Worm (Caenorhabditis elegans) whole organism, L2 larva: ENCODE data around the gene F40F8.4.

Experiments used
- R02D3.7 ChIP-seq: fragments of 150-350 bp; optimal IDR thresholded peaks from 2 replicates; lab custom pipeline; 2014; ENCODE audit warnings: missing biosample characterization, missing genetic modification characterization
- ama-1 ChIP-seq: fragments of 150-350 bp; optimal IDR thresholded peaks from 2 replicates; lab custom pipeline; 2018; ENCODE audit warnings: inconsistent platforms
- blmp-1 ChIP-seq: sonication (generic microtip); optimal IDR thresholded peaks from 2 replicates; lab custom pipeline; 2017; ENCODE audit warnings: missing genetic modification characterization, mild to moderate bottlenecking, missing compliant biosample characterization, antibody characterized with exemption, moderate library complexity; ENCODE audit not compliant: insufficient read depth
- egl-27 ChIP-seq: sonication (generic microtip); optimal IDR thresholded peaks from 3 replicates; lab custom pipeline; 2017; ENCODE audit warnings: missing biosample characterization, missing genetic modification reagents, missing genetic modification characterization
- elt-1 ChIP-seq: fragments of 150-350 bp; optimal IDR thresholded peaks from 2 replicates; lab custom pipeline; 2014; ENCODE audit warnings: missing biosample characterization, missing genetic modification characterization
- fos-1 ChIP-seq: fragments of 150-350 bp; optimal IDR thresholded peaks from 2 replicates; lab custom pipeline; 2014; ENCODE audit warnings: missing biosample characterization, missing genetic modification characterization
- lin-39 ChIP-seq: fragments of 150-350 bp; optimal IDR thresholded peaks from 2 replicates; lab custom pipeline; 2014; ENCODE audit warnings: missing biosample characterization, missing genetic modification reagents, missing genetic modification characterization
- mdl-1 ChIP-seq, 2 experiments: fragments of 150-350 bp in 1 of 2; sonication (generic microtip) in 1 of 2; optimal IDR thresholded peaks; 2 replicates each; lab custom pipeline; 2017; ENCODE audit warnings: missing biosample characterization in 2 of 2, missing genetic modification characterization in 2 of 2
- nhr-23 ChIP-seq: fragments of 150-350 bp; optimal IDR thresholded peaks from 2 replicates; lab custom pipeline; 2014; ENCODE audit warnings: missing biosample characterization, missing genetic modification reagents, missing genetic modification characterization
- nhr-237 ChIP-seq: fragments of 150-350 bp; optimal IDR thresholded peaks from 2 replicates; lab custom pipeline; 2014; ENCODE audit warnings: missing biosample characterization, missing genetic modification characterization
- snpc-4 ChIP-seq: fragments of 150-350 bp; optimal IDR thresholded peaks from 2 replicates; lab custom pipeline; 2014; ENCODE audit warnings: missing biosample characterization, missing genetic modification characterization
- unc-39 ChIP-seq: fragments of 150-350 bp; optimal IDR thresholded peaks from 2 replicates; lab custom pipeline; 2014; ENCODE audit warnings: missing biosample characterization, missing genetic modification characterization
- ztf-11 ChIP-seq: sonication (generic microtip); optimal IDR thresholded peaks from 2 replicates; lab custom pipeline; 2017; ENCODE audit warnings: missing biosample characterization, missing genetic modification characterization
- ztf-4 ChIP-seq: fragments of 150-350 bp; optimal IDR thresholded peaks from 2 replicates; lab custom pipeline; 2014; ENCODE audit warnings: missing biosample characterization, missing genetic modification characterization

DNA sequence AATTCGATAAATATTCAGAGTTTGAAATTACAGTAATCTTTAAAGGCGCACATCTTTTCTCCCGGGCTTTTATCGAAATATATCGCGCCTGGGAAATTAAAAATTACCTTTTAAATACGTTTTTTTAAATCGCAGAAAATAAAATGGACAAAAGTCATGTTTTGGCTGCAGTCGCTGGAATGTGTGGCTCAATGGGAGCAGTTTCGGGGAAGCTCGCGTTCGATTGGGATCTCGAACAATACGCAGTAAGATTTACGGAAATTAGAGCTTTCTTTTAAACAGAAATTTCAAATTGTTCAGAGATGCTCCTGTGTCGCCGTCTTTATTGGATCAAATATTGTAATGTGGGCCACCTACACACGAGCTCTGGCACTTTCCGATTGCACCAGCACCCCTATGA is 10.5 kb downstream of the F40F8.4 start, which contains the start of gene F40F8.12:
- TF ChIP-seq elt-1 (tag; lab: Kevin White, UChicago) (no peak), ztf-11 (tag; lab: Kevin White, UChicago) (no peak), ama-1 (lab: Kevin White, UChicago) (no peak), nhr-237 (tag; lab: Kevin White, UChicago) (no peak), lin-39 (no peak), unc-39 (no peak), fos-1 (tag; lab: Kevin White, UChicago) (no peak), egl-27 (tag; lab: Kevin White, UChicago) (no peak), nhr-23 (tag; lab: Kevin White, UChicago) (no peak), mdl-1 (tag; optimal IDR thresholded peaks at IDR 0.05; lab: Kevin White, UChicago) (no peak), snpc-4 (tag; lab: Kevin White, UChicago) (no peak), blmp-1 (tag; lab: Kevin White, UChicago) (no peak), ztf-4 (tag; lab: Kevin White, UChicago) (no peak), R02D3.7 (tag; lab: Kevin White, UChicago) (no peak)
